Fruit fly (Drosophila melanogaster) whole organism, embryonic: Measurements from ENCODE around the gene Tango9.

Experiments
- Asciz ChIP-seq: fragments of 200-800 bp; sonication (Bioruptor generic); optimal IDR thresholded peaks from 2 replicates; lab custom pipeline; 2017; ENCODE audit warnings: missing biosample characterization, mild to moderate bottlenecking, missing genetic modification characterization, missing genetic modification reagents
- B-H2 ChIP-seq: fragments of 200-800 bp; sonication (Bioruptor generic); optimal IDR thresholded peaks from 2 replicates; lab custom pipeline; 2018; ENCODE audit warnings: missing biosample characterization, mild to moderate bottlenecking, missing genetic modification characterization
- C15 ChIP-seq: fragments of 200-800 bp; sonication (Bioruptor generic); IDR thresholded peaks from 3 replicates; pipeline ENCODE4 v1.3.6; 2022; ENCODE audit warnings: missing biosample characterization, missing genetic modification characterization
- CG10147 ChIP-seq: fragments of 200-800 bp; sonication (Bioruptor generic); optimal IDR thresholded peaks from 2 replicates; lab custom pipeline; 2019; ENCODE audit warnings: missing biosample characterization, mild to moderate bottlenecking, missing genetic modification characterization, moderate library complexity
- CG10321 ChIP-seq: fragments of 200-800 bp; sonication (Bioruptor generic); IDR thresholded peaks from 2 replicates; pipeline ENCODE4 v1.3.6; 2022; ENCODE audit warnings: missing biosample characterization, missing genetic modification characterization
- CG10979 ChIP-seq: fragments of 200-800 bp; sonication (Bioruptor generic); optimal IDR thresholded peaks from 2 replicates; lab custom pipeline; 2018; ENCODE audit warnings: missing biosample characterization, mild to moderate bottlenecking, missing genetic modification characterization, moderate library complexity
- CG12104 ChIP-seq: fragments of 200-800 bp; sonication (Bioruptor generic); optimal IDR thresholded peaks from 3 replicates; lab custom pipeline; 2016; ENCODE audit warnings: missing biosample characterization, missing genetic modification characterization
- CG12659 ChIP-seq: fragments of 200-800 bp; sonication (Bioruptor generic); optimal IDR thresholded peaks from 3 replicates; lab custom pipeline; 2017; ENCODE audit warnings: mild to moderate bottlenecking, missing biosample characterization, missing genetic modification reagents, missing genetic modification characterization
- CG13624 ChIP-seq: fragments of 200-800 bp; sonication (Bioruptor generic); optimal IDR thresholded peaks from 2 replicates; lab custom pipeline; 2016; ENCODE audit warnings: missing biosample characterization, missing genetic modification characterization
- CG15696 ChIP-seq: fragments of 200-800 bp; sonication (Bioruptor generic); optimal IDR thresholded peaks from 2 replicates; lab custom pipeline; 2019; ENCODE audit warnings: missing biosample characterization, mild to moderate bottlenecking, missing genetic modification characterization, moderate library complexity
- CG18262 ChIP-seq: fragments of 200-800 bp; optimal IDR thresholded peaks from 3 replicates; lab custom pipeline; 2019; ENCODE audit warnings: missing biosample characterization, mild to moderate bottlenecking, missing genetic modification characterization, moderate library complexity
- CG2678 ChIP-seq: fragments of 200-800 bp; sonication (Bioruptor generic); optimal IDR thresholded peaks from 3 replicates; lab custom pipeline; 2019; ENCODE audit warnings: missing biosample characterization, mild to moderate bottlenecking, missing genetic modification characterization, moderate library complexity
- CG32532 ChIP-seq: fragments of 200-800 bp; sonication (Bioruptor generic); IDR thresholded peaks from 2 replicates; pipeline ENCODE4 v1.3.6; 2022; ENCODE audit warnings: missing biosample characterization, missing genetic modification characterization
- CG42726 ChIP-seq: fragments of 200-800 bp; sonication (Bioruptor generic); IDR thresholded peaks from 2 replicates; pipeline ENCODE4 v1.3.6; 2022; ENCODE audit warnings: missing biosample characterization, missing genetic modification characterization; ENCODE audit not compliant: partially characterized antibody
- CG4617 ChIP-seq: fragments of 200-800 bp; sonication (Bioruptor generic); optimal IDR thresholded peaks from 3 replicates; lab custom pipeline; 2016; ENCODE audit warnings: missing biosample characterization, missing genetic modification characterization, borderline replicate concordance
- CG4707 ChIP-seq: fragments of 200-800 bp; sonication (Bioruptor generic); optimal IDR thresholded peaks from 2 replicates; lab custom pipeline; 2018; ENCODE audit warnings: missing biosample characterization, mild to moderate bottlenecking, missing genetic modification characterization, moderate library complexity
- CG4854 ChIP-seq: fragments of 200-800 bp; sonication (Bioruptor generic); optimal IDR thresholded peaks from 2 replicates; lab custom pipeline; 2016; ENCODE audit warnings: missing biosample characterization, missing genetic modification characterization, inconsistent platforms
- CG6689 ChIP-seq: fragments of 200-800 bp; sonication (Bioruptor generic); IDR thresholded peaks from 2 replicates; pipeline ENCODE4 v1.3.6; 2022; ENCODE audit warnings: missing biosample characterization, missing genetic modification characterization
- CG9797 ChIP-seq: fragments of 200-800 bp; sonication (Bioruptor generic); optimal IDR thresholded peaks from 3 replicates; lab custom pipeline; 2018; ENCODE audit warnings: missing biosample characterization, mild to moderate bottlenecking, missing genetic modification characterization
- CG9817 ChIP-seq: fragments of 200-800 bp; sonication (Bioruptor generic); optimal IDR thresholded peaks from 2 replicates; lab custom pipeline; 2018; ENCODE audit warnings: missing biosample characterization, mild to moderate bottlenecking, missing genetic modification characterization, moderate library complexity
- CrebB ChIP-seq: fragments of 200-800 bp; sonication (Bioruptor generic); optimal IDR thresholded peaks from 3 replicates; lab custom pipeline; 2018; ENCODE audit warnings: missing biosample characterization, mild to moderate bottlenecking, missing genetic modification characterization
- Dbx ChIP-seq: fragments of 200-800 bp; sonication (Bioruptor generic); IDR thresholded peaks from 3 replicates; pipeline ENCODE4 v1.3.6; 2022; ENCODE audit warnings: missing biosample characterization, missing genetic modification characterization
- E2f2 ChIP-seq: fragments of 200-800 bp; sonication (Bioruptor generic); IDR thresholded peaks from 2 replicates; pipeline ENCODE4 v1.3.6; 2022; ENCODE audit warnings: missing biosample characterization, missing genetic modification characterization
- Fer3 ChIP-seq: fragments of 200-800 bp; sonication (Bioruptor generic); optimal IDR thresholded peaks from 2 replicates; lab custom pipeline; 2018; ENCODE audit warnings: missing biosample characterization, mild to moderate bottlenecking, missing genetic modification characterization, moderate library complexity
- H2.0 ChIP-seq: fragments of 200-800 bp; sonication (Bioruptor generic); IDR thresholded peaks from 2 replicates; pipeline ENCODE4 v1.3.6; 2022; ENCODE audit warnings: missing biosample characterization, missing genetic modification characterization
- HHEX ChIP-seq: fragments of 200-800 bp; sonication (Bioruptor generic); optimal IDR thresholded peaks from 3 replicates; lab custom pipeline; 2017; ENCODE audit warnings: missing biosample characterization, mild to moderate bottlenecking, missing genetic modification characterization, missing genetic modification reagents
- Hmx ChIP-seq: fragments of 200-800 bp; sonication (Bioruptor generic); optimal IDR thresholded peaks from 2 replicates; lab custom pipeline; 2016; ENCODE audit warnings: missing biosample characterization, missing genetic modification characterization
- MESR4 ChIP-seq: fragments of 200-800 bp; sonication (Bioruptor generic); optimal IDR thresholded peaks from 2 replicates; lab custom pipeline; 2018; ENCODE audit warnings: missing biosample characterization, mild to moderate bottlenecking, missing genetic modification characterization, moderate library complexity
- MTF-1 ChIP-seq: fragments of 200-800 bp; sonication (Bioruptor generic); optimal IDR thresholded peaks from 2 replicates; lab custom pipeline; 2018; ENCODE audit warnings: missing biosample characterization, mild to moderate bottlenecking, missing genetic modification characterization, borderline replicate concordance
- Mes4 ChIP-seq: fragments of 200-800 bp; sonication (Bioruptor generic); optimal IDR thresholded peaks from 2 replicates; lab custom pipeline; 2016; ENCODE audit warnings: missing biosample characterization, missing genetic modification characterization
- Myb ChIP-seq: fragments of 200-800 bp; sonication (Bioruptor generic); optimal IDR thresholded peaks from 2 replicates; lab custom pipeline; 2016; ENCODE audit warnings: missing biosample characterization, missing genetic modification characterization
- Nf-YB ChIP-seq: fragments of 200-800 bp; sonication (Bioruptor generic); optimal IDR thresholded peaks from 3 replicates; lab custom pipeline; 2019; ENCODE audit warnings: missing biosample characterization, mild to moderate bottlenecking, missing genetic modification characterization, moderate library complexity
- Sry-δ ChIP-seq: fragments of 200-800 bp; sonication (Bioruptor generic); optimal IDR thresholded peaks from 2 replicates; lab custom pipeline; 2016; ENCODE audit warnings: missing biosample characterization, missing genetic modification characterization
- YL-1 ChIP-seq: fragments of 200-800 bp; sonication (Bioruptor generic); optimal IDR thresholded peaks from 3 replicates; lab custom pipeline; 2017; ENCODE audit warnings: missing biosample characterization, mild to moderate bottlenecking, missing genetic modification characterization
- al ChIP-seq: fragments of 200-800 bp; sonication (Bioruptor generic); IDR thresholded peaks from 2 replicates; pipeline ENCODE4 v1.3.6; 2022; ENCODE audit warnings: missing biosample characterization, missing genetic modification characterization
- chif ChIP-seq, 2 experiments: fragments of 200-800 bp; sonication (Bioruptor generic); optimal IDR thresholded peaks; 3 replicates each; lab custom pipeline; 2016; ENCODE audit warnings: missing biosample characterization in 2 of 2, missing genetic modification characterization in 2 of 2
- crol ChIP-seq: fragments of 200-800 bp; sonication (Bioruptor generic); IDR thresholded peaks from 2 replicates; pipeline ENCODE4 v1.3.6; 2022; ENCODE audit warnings: missing biosample characterization, missing genetic modification characterization
- crp ChIP-seq, 2 experiments: fragments of 200-800 bp; sonication (Bioruptor generic); optimal IDR thresholded peaks; 2 replicates in 1 of 2; 3 replicates in 1 of 2; lab custom pipeline; 2017; ENCODE audit warnings: missing biosample characterization in 2 of 2, missing genetic modification characterization in 2 of 2, mild to moderate bottlenecking in 1 of 2, moderate library complexity in 1 of 2
- dan ChIP-seq: fragments of 200-800 bp; sonication (Bioruptor generic); IDR thresholded peaks from 2 replicates; pipeline ENCODE4 v1.3.6; 2022; ENCODE audit warnings: missing biosample characterization, missing genetic modification characterization
- her ChIP-seq: fragments of 200-800 bp; sonication (Bioruptor generic); optimal IDR thresholded peaks from 2 replicates; lab custom pipeline; 2016; ENCODE audit warnings: missing biosample characterization, missing genetic modification characterization
- nau ChIP-seq: fragments of 200-800 bp; sonication (Bioruptor generic); optimal IDR thresholded peaks from 3 replicates; lab custom pipeline; 2017; ENCODE audit warnings: missing biosample characterization, mild to moderate bottlenecking, missing genetic modification characterization, missing genetic modification reagents
- pzg ChIP-seq: fragments of 200-800 bp; sonication (Bioruptor generic); optimal IDR thresholded peaks from 3 replicates; lab custom pipeline; 2018; ENCODE audit warnings: missing biosample characterization, mild to moderate bottlenecking, missing genetic modification characterization, moderate library complexity
- scrt ChIP-seq: fragments of 200-800 bp; sonication (Bioruptor generic); optimal IDR thresholded peaks from 2 replicates; lab custom pipeline; 2018; ENCODE audit warnings: missing biosample characterization, mild to moderate bottlenecking, missing genetic modification characterization, moderate library complexity
- sisA ChIP-seq: fragments of 200-800 bp; sonication (Bioruptor generic); IDR thresholded peaks from 2 replicates; pipeline ENCODE4 v1.3.6; 2022; ENCODE audit warnings: missing biosample characterization, missing genetic modification characterization
- stwl ChIP-seq: fragments of 200-800 bp; sonication (Bioruptor generic); optimal IDR thresholded peaks from 3 replicates; lab custom pipeline; 2018; ENCODE audit warnings: missing biosample characterization, mild to moderate bottlenecking, missing genetic modification characterization, moderate library complexity
- tll ChIP-seq, 2 experiments: fragments of 200-800 bp in 1 of 2; fragments of >200 bp in 1 of 2; sonication (Bioruptor generic) in 1 of 2; optimal IDR thresholded peaks; 2 replicates each; lab custom pipeline; 2017 to 2019; ENCODE audit warnings: missing biosample characterization in 2 of 2, missing genetic modification characterization in 2 of 2, mild to moderate bottlenecking in 1 of 2, moderate library complexity in 1 of 2
- unpg ChIP-seq: fragments of 200-800 bp; sonication (Bioruptor generic); optimal IDR thresholded peaks from 3 replicates; lab custom pipeline; 2018; ENCODE audit warnings: missing biosample characterization, mild to moderate bottlenecking, missing genetic modification characterization, moderate library complexity
- zfh1 ChIP-seq: fragments of 200-800 bp; sonication (Bioruptor generic); IDR thresholded peaks from 3 replicates; pipeline ENCODE4 v1.3.6; 2022; ENCODE audit warnings: missing biosample characterization, missing genetic modification characterization

The Tango9 gene

dm6 chr3R:11967262-11968029 is 7.3 kb downstream of the Tango9 start, which contains the start of the genes CG12213 and GC1 (continued):
- TF ChIP-seq CG4617 (GFP tag; lab: Kevin White, UChicago) (peak; percentile 65), CG4854 (GFP tag; lab: Kevin White, UChicago) (peak; percentile 45), dan (GFP tag; lab: Robert Waterston, UW) (no peak), Mes4 (no peak), Myb (peak; percentile 30), CG32532 (GFP tag; lab: Robert Waterston, UW) (no peak), CG9817 (tag; lab: Kevin White, UChicago) (no peak), unpg (GFP tag; lab: Kevin White, UChicago) (no peak), Nf-YB (GFP tag; lab: Kevin White, UChicago) (peak; percentile 39), MESR4 (GFP tag; lab: Kevin White, UChicago) (peak; percentile 69), CG42726 (GFP tag; lab: Robert Waterston, UW) (peak; percentile 97), CG18262 (peak; percentile 38), CG10147 (GFP tag; lab: Kevin White, UChicago) (peak; percentile 4), tll (GFP tag; optimal IDR thresholded peaks at IDR 0.05; lab: Kevin White, UChicago) (peak in 1 of 2 experiments; percentile 4), CG12104 (GFP tag; lab: Kevin White, UChicago) (peak; percentile 13), CG15696 (peak; percentile 16), crol (GFP tag; lab: Robert Waterston, UW) (peak; percentile 72), CG10979 (tag; lab: Kevin White, UChicago) (no peak), CG2678 (tag; lab: Kevin White, UChicago) (peak; percentile 11), zfh1 (no peak), stwl (tag; lab: Kevin White, UChicago) (peak; percentile 79), Hmx (no peak), CG12659 (GFP tag; lab: Kevin White, UChicago) (peak; percentile 83), CG9797 (GFP tag; lab: Kevin White, UChicago) (peak; percentile 91), MTF-1 (GFP tag; lab: Kevin White, UChicago) (no peak), crp (GFP tag; optimal IDR thresholded peaks at IDR 0.05; lab: Kevin White, UChicago) (peak in 1 of 2 experiments; percentile 48), B-H2 (no peak), scrt (GFP tag; lab: Kevin White, UChicago) (peak; percentile 33), C15 (GFP tag; lab: Robert Waterston, UW) (no peak), chif (GFP tag; optimal IDR thresholded peaks at IDR 0.05; lab: Kevin White, UChicago) (no peak), Fer3 (tag; lab: Kevin White, UChicago) (no peak), CG13624 (GFP tag; lab: Kevin White, UChicago) (peak; percentile 35), CrebB (tag; lab: Kevin White, UChicago) (no peak), al (GFP tag; lab: Robert Waterston, UW) (0 out of 2 replicates have a peak, but pooled peaks have one; percentile 17), E2f2 (GFP tag; lab: Robert Waterston, UW) (peak; percentile 81), Asciz (GFP tag; lab: Kevin White, UChicago) (no peak), Dbx (0 out of 3 replicates have a peak, but pooled peaks have one; percentile 21), Sry-δ (GFP tag; lab: Kevin White, UChicago) (peak; percentile 93), YL-1 (peak; percentile 68), CG10321 (GFP tag; lab: Robert Waterston, UW) (no peak), nau (GFP tag; lab: Kevin White, UChicago) (no peak), CG6689 (GFP tag; lab: Robert Waterston, UW) (no peak), pzg (GFP tag; lab: Kevin White, UChicago) (peak; percentile 80), CG4707 (GFP tag; lab: Kevin White, UChicago) (no peak), H2.0 (GFP tag; lab: Robert Waterston, UW) (no peak), HHEX (no peak), her (GFP tag; lab: Kevin White, UChicago) (no peak), sisA (GFP tag; lab: Robert Waterston, UW) (no peak)
